Fruit fly (Drosophila melanogaster): ENCODE data around the gene Atxn7.

The Atxn7 gene

dm6 chr2L:2420490-2420889 is 44.8 kb downstream of the Atxn7 start, which contains the start of gene CG9886 (continued):
- peak; percentile 83 for TF ChIP-seq phol (tag; optimal IDR thresholded peaks at IDR 0.05)
- no peak for TF ChIP-seq CG14965 (GFP tag; optimal IDR thresholded peaks at IDR 0.05; ENCODE audit: borderline replicate concordance)
- no peak for TF ChIP-seq gt (GFP tag; IDR thresholded peaks at IDR 0.05)
- TF ChIP-seq CG30020 (tag; optimal IDR thresholded peaks at IDR 0.05): no peak
- no peak for TF ChIP-seq CG9215 (GFP tag; IDR thresholded peaks at IDR 0.05)
- TF ChIP-seq CG11093 (GFP tag; IDR thresholded peaks at IDR 0.05): no peak
- TF ChIP-seq CG18619 (GFP tag; optimal IDR thresholded peaks at IDR 0.05): peak; percentile 34
- TF ChIP-seq caup (GFP tag; optimal IDR thresholded peaks at IDR 0.05; ENCODE audit: severe bottlenecking): peak; percentile 58
- TF ChIP-seq cas (GFP tag; IDR thresholded peaks at IDR 0.05): no peak
- TF ChIP-seq YL-1 (GFP tag; optimal IDR thresholded peaks at IDR 0.05): peak; percentile 30
- TF ChIP-seq gro (GFP tag; optimal IDR thresholded peaks at IDR 0.05): no peak
- no peak for TF ChIP-seq CG12769 (tag; optimal IDR thresholded peaks at IDR 0.05)
- peak; percentile 56 for TF ChIP-seq az2 (GFP tag; optimal IDR thresholded peaks at IDR 0.05)
- peak; percentile 71 for TF ChIP-seq CG15269 (tag; optimal IDR thresholded peaks at IDR 0.05)
- no peak for TF ChIP-seq CkIIα-i1 (GFP tag; IDR thresholded peaks at IDR 0.05)
- peak; percentile 10 for TF ChIP-seq exex (tag; optimal IDR thresholded peaks at IDR 0.05)
- no peak for TF ChIP-seq crc (GFP tag; optimal IDR thresholded peaks at IDR 0.05)
- TF ChIP-seq CG2202 (tag; optimal IDR thresholded peaks at IDR 0.05): peak; percentile 39
- peak; percentile 28; the same call in 1 of the 3 replicates for TF ChIP-seq H15 (GFP tag; IDR thresholded peaks at IDR 0.05)
- 0 out of 3 replicates have a peak, but pooled peaks have one; percentile 63 for TF ChIP-seq CG11695 (GFP tag; IDR thresholded peaks at IDR 0.05)
- TF ChIP-seq CG17359 (tag; optimal IDR thresholded peaks at IDR 0.05): peak; percentile 67
- no peak for TF ChIP-seq Oaz (GFP tag; IDR thresholded peaks at IDR 0.05)
- TF ChIP-seq tna (GFP tag; IDR thresholded peaks at IDR 0.05; ENCODE audit: partially characterized antibody): no peak
- TF ChIP-seq crp (GFP tag; optimal IDR thresholded peaks at IDR 0.05): peak in 1 of 2 experiments; percentile 12
- no peak for TF ChIP-seq CG9609 (GFP tag; optimal IDR thresholded peaks at IDR 0.05)
- no peak for TF ChIP-seq CG43689 (GFP tag; IDR thresholded peaks at IDR 0.05)
- no peak for TF ChIP-seq CG7745 (tag; optimal IDR thresholded peaks at IDR 0.05)
- peak; percentile 15 for TF ChIP-seq CG12219 (GFP tag; optimal IDR thresholded peaks at IDR 0.05)
- no peak for TF ChIP-seq usp (GFP tag; optimal IDR thresholded peaks at IDR 0.05)
- peak; percentile 49 for TF ChIP-seq CG12659 (GFP tag; optimal IDR thresholded peaks at IDR 0.05)
- no peak for TF ChIP-seq CG6791 (GFP tag; IDR thresholded peaks at IDR 0.05; ENCODE audit: partially characterized antibody)
- TF ChIP-seq chif (GFP tag; optimal IDR thresholded peaks at IDR 0.05): peak in 1 of 2 experiments; percentile 38
- TF ChIP-seq unpg (GFP tag; optimal IDR thresholded peaks at IDR 0.05): peak; percentile 87
- TF ChIP-seq grau (tag; optimal IDR thresholded peaks at IDR 0.05): peak; percentile 74
- TF ChIP-seq CG13624 (GFP tag; optimal IDR thresholded peaks at IDR 0.05): no peak
- peak; percentile 39 for TF ChIP-seq Spps (tag; optimal IDR thresholded peaks at IDR 0.05)
- no peak for TF ChIP-seq Hr39 (optimal IDR thresholded peaks at IDR 0.05)
- TF ChIP-seq chinmo (GFP tag; IDR thresholded peaks at IDR 0.05; ENCODE audit: partially characterized antibody): no peak
- TF ChIP-seq onecut (GFP tag; IDR thresholded peaks at IDR 0.05): peak; percentile 33; the same call in 1 of the 2 replicates
- peak; percentile 54; the same call in 1 of the 3 replicates for TF ChIP-seq tgo (GFP tag; IDR thresholded peaks at IDR 0.05)
- TF ChIP-seq Lpt (GFP tag; optimal IDR thresholded peaks at IDR 0.05): no peak
- TF ChIP-seq Tbp (GFP tag; optimal IDR thresholded peaks at IDR 0.05): no peak
- TF ChIP-seq hkb (optimal IDR thresholded peaks at IDR 0.05): no peak
- peak; percentile 68 for TF ChIP-seq hkb (GFP tag; IDR thresholded peaks at IDR 0.05)
- peak; percentile 41 for TF ChIP-seq CG6765 (GFP tag; optimal IDR thresholded peaks at IDR 0.05)
- peak; percentile 43 for TF ChIP-seq E2f1 (GFP tag; IDR thresholded peaks at IDR 0.05)
- peak; percentile 23 for TF ChIP-seq CG8290 (GFP tag; optimal IDR thresholded peaks at IDR 0.05)
- no peak for TF ChIP-seq CG8290 (tag; optimal IDR thresholded peaks at IDR 0.05)
- no peak for TF ChIP-seq jigr1 (GFP tag; IDR thresholded peaks at IDR 0.05)
- TF ChIP-seq Asciz (GFP tag; optimal IDR thresholded peaks at IDR 0.05): no peak
- TF ChIP-seq toy (GFP tag; IDR thresholded peaks at IDR 0.05): no peak
- peak; percentile 44 for TF ChIP-seq Deaf1 (tag; optimal IDR thresholded peaks at IDR 0.05)

All from whole organism, embryonic.